Fruit fly (Drosophila melanogaster) whole organism, embryonic: ENCODE data around the gene CG5612.
A peak's percentile ranks its signal among the peaks of the same experiment; 100 is the strongest.

Experiments used
- Asciz ChIP-seq: fragments of 200-800 bp; sonication (Bioruptor generic); optimal IDR thresholded peaks from 2 replicates; lab custom pipeline; 2017; ENCODE audit warnings: missing biosample characterization, mild to moderate bottlenecking, missing genetic modification characterization, missing genetic modification reagents
- C15 ChIP-seq: fragments of 200-800 bp; sonication (Bioruptor generic); IDR thresholded peaks from 3 replicates; pipeline ENCODE4 v1.3.6; 2022; ENCODE audit warnings: missing biosample characterization, missing genetic modification characterization
- CG1024 ChIP-seq: fragments of 200-800 bp; sonication (Bioruptor generic); IDR thresholded peaks from 2 replicates; pipeline ENCODE4 v1.3.6; 2022; ENCODE audit warnings: missing biosample characterization, missing genetic modification characterization
- CG10274 ChIP-seq: fragments of 200-800 bp; sonication (Bioruptor generic); optimal IDR thresholded peaks from 3 replicates; lab custom pipeline; 2017; ENCODE audit warnings: missing biosample characterization, mild to moderate bottlenecking, missing genetic modification characterization
- CG10462 ChIP-seq: fragments of 200-800 bp; sonication (Bioruptor generic); optimal IDR thresholded peaks from 2 replicates; lab custom pipeline; 2016; ENCODE audit warnings: missing biosample characterization, missing genetic modification characterization
- CG10543 ChIP-seq: fragments of 200-800 bp; sonication (Bioruptor generic); optimal IDR thresholded peaks from 3 replicates; lab custom pipeline; 2017; ENCODE audit warnings: missing biosample characterization, mild to moderate bottlenecking, missing genetic modification characterization, moderate library complexity
- CG13287 ChIP-seq: fragments of 200-800 bp; sonication (Bioruptor generic); IDR thresholded peaks from 2 replicates; pipeline ENCODE4 v1.3.6; 2022; ENCODE audit warnings: missing biosample characterization, missing genetic modification characterization; ENCODE audit not compliant: partially characterized antibody
- CG17568 ChIP-seq: fragments of 200-800 bp; sonication (Bioruptor generic); optimal IDR thresholded peaks from 2 replicates; lab custom pipeline; 2018; ENCODE audit warnings: missing biosample characterization, mild to moderate bottlenecking, missing genetic modification characterization, moderate library complexity
- CG1792 ChIP-seq: fragments of 200-800 bp; sonication (Bioruptor generic); optimal IDR thresholded peaks from 2 replicates; lab custom pipeline; 2016; ENCODE audit warnings: missing biosample characterization, missing genetic modification characterization
- CG1832 ChIP-seq: fragments of 200-800 bp; sonication (Bioruptor generic); optimal IDR thresholded peaks from 2 replicates; lab custom pipeline; 2017; ENCODE audit warnings: missing biosample characterization, mild to moderate bottlenecking, missing genetic modification characterization, inconsistent platforms
- CG18599 ChIP-seq: fragments of 200-800 bp; sonication (Bioruptor generic); optimal IDR thresholded peaks from 3 replicates; lab custom pipeline; 2017; ENCODE audit warnings: missing biosample characterization, missing genetic modification characterization, mild to moderate bottlenecking, moderate library complexity, missing genetic modification reagents
- CG2120 ChIP-seq: fragments of 200-800 bp; sonication (Bioruptor generic); optimal IDR thresholded peaks from 3 replicates; lab custom pipeline; 2016; ENCODE audit warnings: missing biosample characterization, missing genetic modification characterization
- CG2889 ChIP-seq: fragments of 200-800 bp; sonication (Bioruptor generic); IDR thresholded peaks from 3 replicates; pipeline ENCODE4 v1.3.6; 2022; ENCODE audit warnings: missing biosample characterization, missing genetic modification characterization
- CG32532 ChIP-seq: fragments of 200-800 bp; sonication (Bioruptor generic); IDR thresholded peaks from 2 replicates; pipeline ENCODE4 v1.3.6; 2022; ENCODE audit warnings: missing biosample characterization, missing genetic modification characterization
- CG4820 ChIP-seq: fragments of 200-800 bp; sonication (Bioruptor generic); optimal IDR thresholded peaks from 3 replicates; lab custom pipeline; 2016; ENCODE audit warnings: missing biosample characterization, missing genetic modification characterization
- CG4854 ChIP-seq: fragments of 200-800 bp; sonication (Bioruptor generic); optimal IDR thresholded peaks from 2 replicates; lab custom pipeline; 2016; ENCODE audit warnings: missing biosample characterization, missing genetic modification characterization, inconsistent platforms
- CG6854 ChIP-seq: fragments of 200-800 bp; sonication (Bioruptor generic); optimal IDR thresholded peaks from 3 replicates; lab custom pipeline; 2017; ENCODE audit warnings: missing biosample characterization, mild to moderate bottlenecking, missing genetic modification characterization
- CG7928 ChIP-seq: fragments of 200-800 bp; sonication (Bioruptor generic); optimal IDR thresholded peaks from 2 replicates; lab custom pipeline; 2017; ENCODE audit warnings: missing biosample characterization, mild to moderate bottlenecking, missing genetic modification characterization
- CG9609 ChIP-seq: fragments of 200-800 bp; sonication (Bioruptor generic); optimal IDR thresholded peaks from 3 replicates; lab custom pipeline; 2016; ENCODE audit warnings: missing biosample characterization, missing genetic modification characterization
- CG9797 ChIP-seq: fragments of 200-800 bp; sonication (Bioruptor generic); optimal IDR thresholded peaks from 3 replicates; lab custom pipeline; 2018; ENCODE audit warnings: missing biosample characterization, mild to moderate bottlenecking, missing genetic modification characterization
- CG9876 ChIP-seq: fragments of 200-800 bp; sonication (Bioruptor generic); optimal IDR thresholded peaks from 2 replicates; lab custom pipeline; 2016; ENCODE audit warnings: missing biosample characterization, missing genetic modification characterization
- CG9932 ChIP-seq: fragments of 200-800 bp; sonication (Bioruptor generic); IDR thresholded peaks from 2 replicates; pipeline ENCODE4 v1.3.6; 2022; ENCODE audit warnings: missing biosample characterization, missing genetic modification characterization
- CrebB ChIP-seq: fragments of 200-800 bp; sonication (Bioruptor generic); optimal IDR thresholded peaks from 3 replicates; lab custom pipeline; 2018; ENCODE audit warnings: missing biosample characterization, mild to moderate bottlenecking, missing genetic modification characterization
- Deaf1 ChIP-seq: fragments of 200-800 bp; optimal IDR thresholded peaks from 3 replicates; lab custom pipeline; 2019; ENCODE audit warnings: missing biosample characterization, mild to moderate bottlenecking, missing genetic modification characterization, moderate library complexity
- Ets65A ChIP-seq: fragments of 200-800 bp; sonication (Bioruptor generic); peaks from one replicate; lab custom pipeline; 2016; ENCODE audit warnings: missing biosample characterization, missing genetic modification characterization
- HLH4C ChIP-seq: fragments of 200-800 bp; sonication (Bioruptor generic); IDR thresholded peaks from 3 replicates; pipeline ENCODE4 v1.3.6; 2022; ENCODE audit warnings: missing biosample characterization, missing genetic modification characterization; ENCODE audit not compliant: partially characterized antibody
- Lpt ChIP-seq: fragments of >200 bp; optimal IDR thresholded peaks from 2 replicates; lab custom pipeline; 2018; ENCODE audit warnings: missing biosample characterization, missing genetic modification characterization
- MBD-R2 ChIP-seq: fragments of 200-800 bp; sonication (Bioruptor generic); IDR thresholded peaks from 2 replicates; pipeline ENCODE4 v1.3.6; 2022; ENCODE audit warnings: missing biosample characterization, missing genetic modification characterization
- Meics ChIP-seq: fragments of 200-800 bp; sonication (Bioruptor generic); optimal IDR thresholded peaks from 2 replicates; lab custom pipeline; 2017; ENCODE audit warnings: missing biosample characterization, mild to moderate bottlenecking, missing genetic modification characterization
- Nf-YC ChIP-seq: fragments of 200-800 bp; optimal IDR thresholded peaks from 3 replicates; lab custom pipeline; 2019; ENCODE audit warnings: missing biosample characterization, mild to moderate bottlenecking, missing genetic modification characterization, moderate library complexity
- Sry-δ ChIP-seq: fragments of 200-800 bp; sonication (Bioruptor generic); optimal IDR thresholded peaks from 2 replicates; lab custom pipeline; 2016; ENCODE audit warnings: missing biosample characterization, missing genetic modification characterization
- Usf ChIP-seq: fragments of 200-800 bp; sonication (Bioruptor generic); optimal IDR thresholded peaks from 2 replicates; lab custom pipeline; 2017; ENCODE audit warnings: missing genotype, missing biosample characterization, missing genetic modification characterization
- Xbp1 ChIP-seq: fragments of 200-800 bp; sonication (Bioruptor generic); optimal IDR thresholded peaks from 3 replicates; lab custom pipeline; 2016; ENCODE audit warnings: missing biosample characterization, mild to moderate bottlenecking, missing genetic modification characterization
- bowl ChIP-seq: fragments of 200-800 bp; sonication (Bioruptor generic); IDR thresholded peaks from 2 replicates; pipeline ENCODE4 v1.3.6; 2022; ENCODE audit warnings: missing biosample characterization, missing genetic modification characterization
- dan ChIP-seq: fragments of 200-800 bp; sonication (Bioruptor generic); IDR thresholded peaks from 2 replicates; pipeline ENCODE4 v1.3.6; 2022; ENCODE audit warnings: missing biosample characterization, missing genetic modification characterization
- dimm ChIP-seq: fragments of 200-800 bp; sonication (Bioruptor generic); IDR thresholded peaks from 2 replicates; pipeline ENCODE4 v1.3.6; 2022; ENCODE audit warnings: missing biosample characterization, missing genetic modification characterization
- dm ChIP-seq: fragments of 200-800 bp; sonication (Bioruptor generic); optimal IDR thresholded peaks from 3 replicates; lab custom pipeline; 2016; ENCODE audit warnings: missing biosample characterization, missing genetic modification characterization
- fd64A ChIP-seq: fragments of 200-800 bp; sonication (Bioruptor generic); optimal IDR thresholded peaks from 3 replicates; lab custom pipeline; 2018; ENCODE audit warnings: missing biosample characterization, mild to moderate bottlenecking, missing genetic modification characterization
- fd96Cb ChIP-seq: fragments of 200-800 bp; sonication (Bioruptor generic); optimal IDR thresholded peaks from 2 replicates; lab custom pipeline; 2018; ENCODE audit warnings: missing biosample characterization, mild to moderate bottlenecking, missing genetic modification characterization, moderate library complexity
- grn ChIP-seq: fragments of 200-800 bp; sonication (Bioruptor generic); optimal IDR thresholded peaks from 3 replicates; lab custom pipeline; 2017; ENCODE audit warnings: missing biosample characterization, missing genetic modification characterization
- gsb ChIP-seq: fragments of 200-800 bp; sonication (Bioruptor generic); IDR thresholded peaks from 2 replicates; pipeline ENCODE4 v1.3.6; 2022; ENCODE audit warnings: missing biosample characterization, missing genetic modification characterization
- hbn ChIP-seq: fragments of 200-800 bp; sonication (Bioruptor generic); IDR thresholded peaks from 2 replicates; pipeline ENCODE4 v1.3.6; 2022; ENCODE audit warnings: missing biosample characterization, missing genetic modification characterization; ENCODE audit not compliant: partially characterized antibody
- nerfin-2 ChIP-seq: fragments of 200-800 bp; sonication (Bioruptor generic); IDR thresholded peaks from 2 replicates; pipeline ENCODE4 v1.3.6; 2022; ENCODE audit warnings: missing biosample characterization, missing genetic modification characterization; ENCODE audit not compliant: partially characterized antibody
- org-1 ChIP-seq: fragments of 200-800 bp; sonication (Bioruptor generic); optimal IDR thresholded peaks from 2 replicates; lab custom pipeline; 2017; ENCODE audit warnings: missing biosample characterization, missing genetic modification characterization
- pfk ChIP-seq: fragments of 200-800 bp; sonication (Bioruptor generic); optimal IDR thresholded peaks from 2 replicates; lab custom pipeline; 2018; ENCODE audit warnings: missing biosample characterization, mild to moderate bottlenecking, missing genetic modification characterization, moderate library complexity
- psq ChIP-seq: fragments of 200-800 bp; sonication (Bioruptor generic); optimal IDR thresholded peaks from 2 replicates; lab custom pipeline; 2017; ENCODE audit warnings: missing biosample characterization, missing genetic modification characterization
- ranshi ChIP-seq: fragments of 200-800 bp; sonication (Bioruptor generic); IDR thresholded peaks from 2 replicates; pipeline ENCODE4 v1.3.6; 2022; ENCODE audit warnings: missing biosample characterization, missing genetic modification characterization
- tgo ChIP-seq: fragments of 200-800 bp; sonication (Bioruptor generic); IDR thresholded peaks from 3 replicates; pipeline ENCODE4 v1.3.6; 2022; ENCODE audit warnings: missing biosample characterization, missing genetic modification characterization
- tin ChIP-seq: fragments of 200-800 bp; sonication (Bioruptor generic); optimal IDR thresholded peaks from 3 replicates; lab custom pipeline; 2016; ENCODE audit warnings: missing biosample characterization, missing genetic modification characterization
- wor ChIP-seq: fragments of 200-800 bp; sonication (Bioruptor generic); IDR thresholded peaks from 2 replicates; pipeline ENCODE4 v1.3.6; 2022; ENCODE audit warnings: missing biosample characterization, missing genetic modification characterization
- z ChIP-seq: fragments of 200-800 bp; sonication (Bioruptor generic); IDR thresholded peaks from 3 replicates; pipeline ENCODE4 v1.3.6; 2022; ENCODE audit warnings: missing biosample characterization, missing genetic modification characterization
- zfh2 ChIP-seq: fragments of 200-800 bp; sonication (Bioruptor generic); optimal IDR thresholded peaks from 2 replicates; lab custom pipeline; 2016; ENCODE audit warnings: missing biosample characterization, missing genetic modification characterization

The CG5612 gene

DNA sequence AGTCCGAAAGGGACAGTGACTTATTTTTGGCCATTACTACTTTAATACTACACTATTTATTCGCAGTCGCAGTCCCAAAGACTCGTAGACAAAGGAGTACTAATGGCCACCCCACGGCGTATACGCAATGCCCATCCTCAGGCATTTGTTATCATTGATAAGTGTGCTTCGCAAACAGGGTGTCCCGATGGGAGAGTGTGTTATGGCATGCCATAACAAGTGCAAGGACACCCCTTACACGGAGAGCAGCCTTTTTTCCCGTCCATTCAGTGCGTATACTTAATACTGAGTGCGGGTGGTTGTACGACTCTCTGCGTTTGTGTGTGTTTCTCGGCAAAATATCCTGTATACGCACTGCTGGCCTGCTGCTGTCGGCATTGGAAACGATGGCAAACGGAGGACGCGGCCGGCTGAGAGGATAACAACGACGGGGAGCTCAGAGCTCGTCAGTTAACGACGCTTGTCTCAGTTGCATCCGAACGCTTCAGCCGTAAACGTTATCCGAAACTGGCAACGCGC is 36.2 kb upstream of the CG5612 start, which contains the start of gene unc80 (continued):
- TF ChIP-seq Nf-YC (no peak), fd64A (GFP tag; lab: Kevin White, UChicago) (no peak), CG1832 (no peak), MBD-R2 (no peak), CG1024 (GFP tag; lab: Robert Waterston, UW) (no peak), HLH4C (GFP tag; lab: Robert Waterston, UW) (no peak), z (GFP tag; lab: Robert Waterston, UW) (no peak), wor (GFP tag; lab: Robert Waterston, UW) (no peak), psq (GFP tag; lab: Kevin White, UChicago) (no peak), zfh2 (no peak), Asciz (GFP tag; lab: Kevin White, UChicago) (no peak), Sry-δ (GFP tag; lab: Kevin White, UChicago) (no peak), CG2889 (GFP tag; lab: Robert Waterston, UW) (no peak), Usf (GFP tag; lab: Kevin White, UChicago) (no peak), CG18599 (peak; percentile 81), Meics (GFP tag; lab: Kevin White, UChicago) (peak; percentile 34), dimm (no peak), CG9609 (no peak), CG10462 (GFP tag; lab: Kevin White, UChicago) (no peak), pfk (GFP tag; lab: Kevin White, UChicago) (no peak), ranshi (no peak), CG10274 (GFP tag; lab: Kevin White, UChicago) (no peak), Lpt (GFP tag; lab: Kevin White, UChicago) (no peak), CG7928 (GFP tag; lab: Kevin White, UChicago) (no peak), Xbp1 (GFP tag; lab: Kevin White, UChicago) (no peak), hbn (GFP tag; lab: Robert Waterston, UW) (no peak), org-1 (GFP tag; lab: Kevin White, UChicago) (peak; percentile 1), fd96Cb (tag; lab: Kevin White, UChicago) (no peak), CG9797 (GFP tag; lab: Kevin White, UChicago) (no peak), bowl (GFP tag; lab: Robert Waterston, UW) (no peak), CG1792 (GFP tag; lab: Kevin White, UChicago) (no peak), CG10543 (GFP tag; lab: Kevin White, UChicago) (no peak), CG6854 (GFP tag; lab: Kevin White, UChicago) (peak; percentile 18), dan (GFP tag; lab: Robert Waterston, UW) (no peak), tin (GFP tag; lab: Kevin White, UChicago) (no peak), dm (GFP tag; lab: Kevin White, UChicago) (no peak), CG9876 (GFP tag; lab: Kevin White, UChicago) (no peak), CG2120 (GFP tag; lab: Kevin White, UChicago) (peak; percentile 59), grn (no peak), CG9932 (GFP tag; lab: Robert Waterston, UW) (peak; percentile 43; the same call in 1 of the 2 replicates), gsb (GFP tag; lab: Robert Waterston, UW) (no peak), CrebB (tag; lab: Kevin White, UChicago) (no peak), CG17568 (GFP tag; lab: Kevin White, UChicago) (no peak), nerfin-2 (no peak), CG4820 (GFP tag; lab: Kevin White, UChicago) (no peak), Ets65A (GFP tag; lab: Kevin White, UChicago) (peak; percentile 13), CG32532 (peak; percentile 51; the same call in 1 of the 2 replicates), tgo (GFP tag; lab: Robert Waterston, UW) (no peak), CG13287 (GFP tag; lab: Robert Waterston, UW) (no peak), C15 (GFP tag; lab: Robert Waterston, UW) (no peak), CG4854 (no peak), Deaf1 (tag; lab: Kevin White, UChicago) (peak; percentile 84)
